Worm (Caenorhabditis elegans): ENCODE data around the gene smrc-1.
A peak's percentile ranks its signal among the peaks of the same experiment; 100 is the strongest.

smrc-1 gene

DNA sequence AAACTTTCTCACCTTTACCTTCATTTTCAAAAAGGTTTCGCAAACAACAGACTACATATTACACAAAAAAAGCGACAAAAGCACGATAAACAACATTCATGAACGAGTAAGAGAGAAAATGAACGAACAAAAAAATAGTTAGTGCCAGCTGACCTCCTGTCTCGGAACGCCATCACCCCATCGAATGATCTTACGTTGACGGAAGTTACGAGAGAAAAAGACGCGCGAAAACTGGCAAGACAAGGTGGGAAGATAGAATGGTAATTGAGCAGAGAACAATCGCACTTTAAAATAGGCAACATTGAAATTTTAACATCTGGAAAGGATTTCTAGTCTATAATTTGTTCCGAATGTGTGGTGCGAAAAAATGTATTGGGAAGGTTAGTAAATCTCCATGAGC lies 29.5 kb downstream of the smrc-1 start (continued):
- no peak for TF ChIP-seq zag-1 (tag; optimal IDR thresholded peaks at IDR 0.05)
- peak; percentile 64; the same call in 1 of the 2 replicates for TF ChIP-seq pha-4 (GFP tag; IDR thresholded peaks at IDR 0.05)
- TF ChIP-seq pha-4 (tag; optimal IDR thresholded peaks at IDR 0.05), result no peak

DNA sequence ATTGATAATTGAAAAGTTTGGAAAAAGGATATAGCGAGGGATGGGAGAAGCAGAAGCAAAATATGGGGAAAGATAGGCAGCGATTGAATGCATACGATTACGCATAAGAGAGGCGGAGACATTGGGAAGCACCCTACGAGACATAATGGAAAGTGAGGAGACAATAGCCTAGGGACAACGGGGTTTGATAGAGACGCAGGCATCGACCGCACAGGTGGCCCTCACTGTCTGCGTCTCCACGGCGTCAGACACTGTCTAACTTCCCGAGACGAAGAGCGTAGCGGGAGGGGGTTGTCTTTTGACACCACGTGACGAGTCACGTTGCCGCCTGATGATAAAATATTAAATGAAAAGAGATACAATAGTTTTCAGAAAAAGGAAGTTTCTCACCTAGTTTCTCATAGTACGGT lies 30.3 kb downstream of the smrc-1 start:
- peak; percentile 69 to 82 for TF ChIP-seq lsy-2 (tag; optimal IDR thresholded peaks at IDR 0.05)
- peak; percentile 99 for TF ChIP-seq hlh-11 (tag; optimal IDR thresholded peaks at IDR 0.05)
- 0 out of 2 replicates have a peak, but pooled peaks have one; percentile 39 for TF ChIP-seq ZK337.2 (GFP tag; IDR thresholded peaks at IDR 0.05)
- TF ChIP-seq mes-2 (tag; optimal IDR thresholded peaks at IDR 0.05; ENCODE audit: poor library complexity, severe bottlenecking), result peak; percentile 55
- peak; percentile 95 for TF ChIP-seq lin-1 (GFP tag; IDR thresholded peaks at IDR 0.05)
- TF ChIP-seq pha-4 (GFP tag; IDR thresholded peaks at IDR 0.05), result peak; percentile 92
- TF ChIP-seq pha-4 (tag; optimal IDR thresholded peaks at IDR 0.05), result no peak
- TF ChIP-seq T20F7.1 (GFP tag; optimal IDR thresholded peaks at IDR 0.05), result peak; percentile 76
- no peak for TF ChIP-seq nhr-111 (GFP tag; optimal IDR thresholded peaks at IDR 0.05)
- peak; percentile 90 for TF ChIP-seq ceh-20 (GFP tag; IDR thresholded peaks at IDR 0.05)
- TF ChIP-seq daf-16 (GFP tag; optimal IDR thresholded peaks at IDR 0.05), result peak; percentile 70 to 83
- TF ChIP-seq daf-16 (tag; optimal IDR thresholded peaks at IDR 0.05), result peak; percentile 58
- peak; percentile 73 for TF ChIP-seq nhr-25 (tag; optimal IDR thresholded peaks at IDR 0.05; ENCODE audit: borderline replicate concordance, insufficient read depth)
- TF ChIP-seq Y75B8A.6 (GFP tag; IDR thresholded peaks at IDR 0.05), result 0 out of 2 replicates have a peak, but pooled peaks have one; percentile 22
- peak; percentile 88 for TF ChIP-seq zfp-3 (GFP tag; conservative IDR thresholded peaks at IDR 0.05)
- TF ChIP-seq aly-2 (tag; optimal IDR thresholded peaks at IDR 0.05), result no peak
- peak; percentile 62; the same call in 1 of the 2 replicates for TF ChIP-seq mxl-2 (GFP tag; conservative IDR thresholded peaks at IDR 0.05)
- TF ChIP-seq nhr-11 (tag; optimal IDR thresholded peaks at IDR 0.05), result peak; percentile 82
- no peak for TF ChIP-seq zfp-2 (tag; optimal IDR thresholded peaks at IDR 0.05)
- TF ChIP-seq daf-19 (GFP tag; conservative IDR thresholded peaks at IDR 0.05), result no peak
- peak; percentile 98 for TF ChIP-seq mxl-3 (GFP tag; optimal IDR thresholded peaks at IDR 0.05)
- TF ChIP-seq F10B5.3 (tag; optimal IDR thresholded peaks at IDR 0.05), result peak; percentile 34
- peak; percentile 10 for TF ChIP-seq lin-13 (GFP tag; optimal IDR thresholded peaks at IDR 0.05)
- TF ChIP-seq tra-1 (GFP tag; IDR thresholded peaks at IDR 0.05), result peak; percentile 94
- peak; percentile 97 for TF ChIP-seq hmg-1.1 (GFP tag; IDR thresholded peaks at IDR 0.05)
- no peak for TF ChIP-seq ceh-82 (tag; optimal IDR thresholded peaks at IDR 0.05)
- no peak for TF ChIP-seq ces-1 (GFP tag; optimal IDR thresholded peaks at IDR 0.05)
- TF ChIP-seq lin-38 (GFP tag; IDR thresholded peaks at IDR 0.05), result peak; percentile 68
- TF ChIP-seq nhr-10 (tag; optimal IDR thresholded peaks at IDR 0.05), result no peak
- TF ChIP-seq duxl-1 (tag; optimal IDR thresholded peaks at IDR 0.05; ENCODE audit: poor library complexity), result peak; percentile 46
- no peak for TF ChIP-seq snpc-4 (tag; optimal IDR thresholded peaks at IDR 0.05)
- no peak for TF ChIP-seq zag-1 (tag; optimal IDR thresholded peaks at IDR 0.05)
- peak; percentile 54; the same call in 1 of the 2 replicates for TF ChIP-seq nhr-41 (GFP tag; IDR thresholded peaks at IDR 0.05)
- TF ChIP-seq hif-1 (tag; optimal IDR thresholded peaks at IDR 0.05), result peak; percentile 36 to 67
- TF ChIP-seq spr-1 (tag; optimal IDR thresholded peaks at IDR 0.05), result peak; percentile 72
- TF ChIP-seq T26A8.4 (GFP tag; IDR thresholded peaks at IDR 0.05), result peak; percentile 93
- peak; percentile 93 for TF ChIP-seq php-3 (GFP tag; IDR thresholded peaks at IDR 0.05)
- TF ChIP-seq dmd-6 (GFP tag; IDR thresholded peaks at IDR 0.05), result peak; percentile 98
- peak; percentile 93 for TF ChIP-seq nhr-48 (tag; optimal IDR thresholded peaks at IDR 0.05)
- peak; percentile 49 for TF ChIP-seq nhr-6 (tag; optimal IDR thresholded peaks at IDR 0.05)
- peak; percentile 10 for TF ChIP-seq nhr-77 (tag; optimal IDR thresholded peaks at IDR 0.05)
- no peak for TF ChIP-seq snpc-1.2 (GFP tag; IDR thresholded peaks at IDR 0.05)
- no peak for TF ChIP-seq lir-3 (tag; optimal IDR thresholded peaks at IDR 0.05)
- peak; percentile 73; the same call in 1 of the 2 replicates for TF ChIP-seq dmd-9 (GFP tag; IDR thresholded peaks at IDR 0.05)
- TF ChIP-seq jun-1 (tag; optimal IDR thresholded peaks at IDR 0.05), result peak; percentile 27
- TF ChIP-seq ctbp-1 (GFP tag; IDR thresholded peaks at IDR 0.05), result peak; percentile 56; the same call in 1 of the 2 replicates
- peak; percentile 74 for TF ChIP-seq gei-8 (GFP tag; optimal IDR thresholded peaks at IDR 0.05)
